Worm (Caenorhabditis elegans): ENCODE results near the gene let-767.

let-767 gene

ce11 chrIII:6367712-6368111 is 27.9 kb upstream of the let-767 start, which contains the start of the genes C56G2.15 and thoc-2 (continued):
- TF ChIP-seq unc-62 (GFP tag; optimal IDR thresholded peaks at IDR 0.05) (no peak), nhr-23 (tag; optimal IDR thresholded peaks at IDR 0.05) (no peak), unc-39 (tag; optimal IDR thresholded peaks at IDR 0.05) (no peak), mbf-1 (tag; optimal IDR thresholded peaks at IDR 0.05) (no peak), nhr-25 (tag; optimal IDR thresholded peaks at IDR 0.05) (peak; percentile 4)

DNA sequence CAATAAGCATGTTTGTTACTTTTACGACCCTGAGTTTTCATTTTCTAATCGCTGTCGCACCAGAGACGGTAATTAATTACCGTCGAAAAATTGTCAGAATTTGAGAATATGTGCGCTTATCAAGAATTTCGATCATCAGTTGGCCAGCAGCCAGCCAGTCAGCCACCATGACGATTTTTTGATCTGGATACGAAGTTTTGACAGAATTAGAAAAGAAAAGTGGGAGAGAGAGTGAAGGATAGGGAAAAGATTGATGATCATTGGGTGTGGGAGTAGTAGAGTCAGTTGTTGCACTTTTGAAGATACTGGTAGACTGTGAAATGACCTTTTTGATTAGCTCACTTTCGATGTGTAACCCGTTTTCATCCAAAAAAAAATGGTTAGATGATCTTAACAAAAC is 24.6 kb upstream of the let-767 start:
- peak; percentile 10 for TF ChIP-seq sma-3 (GFP tag; optimal IDR thresholded peaks at IDR 0.05)
- TF ChIP-seq C34F6.9 (tag; optimal IDR thresholded peaks at IDR 0.05): peak; percentile 15
- TF ChIP-seq lsy-2 (tag; optimal IDR thresholded peaks at IDR 0.05): peak in 1 of 2 experiments; percentile 28
- TF ChIP-seq nhr-6 (tag; optimal IDR thresholded peaks at IDR 0.05): peak; percentile 46
- peak; percentile 83 for TF ChIP-seq sma-9 (GFP tag; optimal IDR thresholded peaks at IDR 0.05)
- no peak for TF ChIP-seq sma-9 (tag; optimal IDR thresholded peaks at IDR 0.05)
- TF ChIP-seq blmp-1 (tag; optimal IDR thresholded peaks at IDR 0.05; ENCODE audit: insufficient read depth): peak; percentile 97
- peak; percentile 54 for TF ChIP-seq nhr-129 (tag; optimal IDR thresholded peaks at IDR 0.05)
- peak; percentile 7 for TF ChIP-seq unc-62 (GFP tag; optimal IDR thresholded peaks at IDR 0.05)
- peak; percentile 55 for TF ChIP-seq sem-4 (tag; optimal IDR thresholded peaks at IDR 0.05)
- peak; percentile 13 for TF ChIP-seq fos-1 (tag; optimal IDR thresholded peaks at IDR 0.05)
- TF ChIP-seq mbf-1 (tag; optimal IDR thresholded peaks at IDR 0.05): no peak
- no peak for TF ChIP-seq ztf-1 (GFP tag; conservative IDR thresholded peaks at IDR 0.05)
- TF ChIP-seq nhr-11 (tag; optimal IDR thresholded peaks at IDR 0.05): no peak
- peak; percentile 16 for TF ChIP-seq nhr-21 (tag; optimal IDR thresholded peaks at IDR 0.05)
- no peak for TF ChIP-seq R02D3.7 (tag; optimal IDR thresholded peaks at IDR 0.05)
- peak; percentile 82 for TF ChIP-seq nhr-25 (tag; optimal IDR thresholded peaks at IDR 0.05)
- peak; percentile 33 for TF ChIP-seq lin-13 (GFP tag; optimal IDR thresholded peaks at IDR 0.05)
- peak; percentile 31 for TF ChIP-seq elt-1 (tag; optimal IDR thresholded peaks at IDR 0.05)
- TF ChIP-seq mab-5 (tag; optimal IDR thresholded peaks at IDR 0.05): peak; percentile 9
- no peak for TF ChIP-seq crh-2 (tag; optimal IDR thresholded peaks at IDR 0.05)
- peak; percentile 55 for TF ChIP-seq ama-1 (optimal IDR thresholded peaks at IDR 0.05)
- TF ChIP-seq F13H6.1 (tag; optimal IDR thresholded peaks at IDR 0.05): peak; percentile 21
- TF ChIP-seq egl-27 (tag; optimal IDR thresholded peaks at IDR 0.05): peak; percentile 67
- peak; percentile 99 for TF ChIP-seq ceh-16 (tag; optimal IDR thresholded peaks at IDR 0.05)

- TF ChIP-seq ztf-1 (GFP tag; conservative IDR thresholded peaks at IDR 0.05) (no peak), lin-13 (GFP tag; optimal IDR thresholded peaks at IDR 0.05) (no peak), nhr-25 (tag; optimal IDR thresholded peaks at IDR 0.05) (peak; percentile 59), unc-55 (GFP tag; optimal IDR thresholded peaks at IDR 0.05) (peak; percentile 19), ceh-82 (tag; optimal IDR thresholded peaks at IDR 0.05) (no peak), unc-62 (GFP tag; optimal IDR thresholded peaks at IDR 0.05) (no peak), nhr-21 (tag; optimal IDR thresholded peaks at IDR 0.05) (peak; percentile 68), C34F6.9 (tag; optimal IDR thresholded peaks at IDR 0.05) (peak; percentile 60), R02D3.7 (tag; optimal IDR thresholded peaks at IDR 0.05) (no peak), sma-9 (GFP tag; optimal IDR thresholded peaks at IDR 0.05) (peak; percentile 93), sma-9 (tag; optimal IDR thresholded peaks at IDR 0.05) (no peak), elt-3 (tag; optimal IDR thresholded peaks at IDR 0.05) (no peak), nhr-12 (tag; optimal IDR thresholded peaks at IDR 0.05) (no peak), ceh-16 (tag; optimal IDR thresholded peaks at IDR 0.05) (peak; percentile 21), egl-27 (tag; optimal IDR thresholded peaks at IDR 0.05) (peak; percentile 85), sem-4 (tag; optimal IDR thresholded peaks at IDR 0.05) (no peak), zag-1 (tag; optimal IDR thresholded peaks at IDR 0.05) (no peak), ZK546.5 (tag; optimal IDR thresholded peaks at IDR 0.05) (no peak), skn-1 (tag; optimal IDR thresholded peaks at IDR 0.05) (no peak), mdl-1 (tag; optimal IDR thresholded peaks at IDR 0.05) (peak in 1 of 2 experiments; percentile 31), ztf-11 (tag; optimal IDR thresholded peaks at IDR 0.05) (no peak), peb-1 (tag; optimal IDR thresholded peaks at IDR 0.05) (no peak), nhr-129 (tag; optimal IDR thresholded peaks at IDR 0.05) (peak; percentile 79), snpc-4 (tag; optimal IDR thresholded peaks at IDR 0.05) (no peak), gmeb-1 (tag; optimal IDR thresholded peaks at IDR 0.05) (peak; percentile 42), ztf-4 (tag; optimal IDR thresholded peaks at IDR 0.05) (peak; percentile 69), lsy-2 (tag; optimal IDR thresholded peaks at IDR 0.05) (peak; percentile 0 to 60), mbf-1 (tag; optimal IDR thresholded peaks at IDR 0.05) (no peak), nhr-77 (tag; optimal IDR thresholded peaks at IDR 0.05) (no peak), lin-39 (tag; optimal IDR thresholded peaks at IDR 0.05) (no peak), mab-5 (tag; optimal IDR thresholded peaks at IDR 0.05) (no peak), alr-1 (tag; optimal IDR thresholded peaks at IDR 0.05) (no peak), elt-1 (tag; optimal IDR thresholded peaks at IDR 0.05) (no peak), sma-3 (GFP tag; optimal IDR thresholded peaks at IDR 0.05) (peak; percentile 58), F13H6.1 (tag; optimal IDR thresholded peaks at IDR 0.05) (peak; percentile 75), aly-2 (tag; optimal IDR thresholded peaks at IDR 0.05) (no peak), nhr-23 (tag; optimal IDR thresholded peaks at IDR 0.05) (no peak), crh-2 (tag; optimal IDR thresholded peaks at IDR 0.05) (no peak), Y55F3AM.14 (GFP tag; optimal IDR thresholded peaks at IDR 0.05) (no peak), nhr-10 (tag; optimal IDR thresholded peaks at IDR 0.05) (no peak), unc-39 (tag; optimal IDR thresholded peaks at IDR 0.05) (no peak), blmp-1 (tag; optimal IDR thresholded peaks at IDR 0.05; ENCODE audit: insufficient read depth) (peak; percentile 62)
Measured at ce11 chrIII:6362323-6362922, 22.7 kb upstream of the let-767 start.

Data from whole organism, L2 larva.